Worm (Caenorhabditis elegans): ENCODE data around the gene F58F9.4.

- no peak for TF ChIP-seq him-1 (tag; optimal IDR thresholded peaks at IDR 0.05)
- TF ChIP-seq dao-5 (tag; optimal IDR thresholded peaks at IDR 0.05), result no peak
- no peak for TF ChIP-seq W03F9.2 (tag; optimal IDR thresholded peaks at IDR 0.05)
These were observed 41.1 kb downstream of the F58F9.4 start, which contains the start of gene srv-31 for ce11 chrIV:6271923-6272322.

Measured in whole organism, L4/young adult.